Worm (Caenorhabditis elegans) whole organism, L4/young adult: ENCODE data around the gene srh-192.
"Not testable (repeated sequence)": the region's sequence is repeated elsewhere in the genome, so short reads cannot be mapped to it uniquely, and the experiment has no call there.

Experiments
- W03F9.2 ChIP-seq: fragments of 150-350 bp; optimal IDR thresholded peaks from 2 replicates; lab custom pipeline; 2014; ENCODE audit warnings: missing biosample characterization, missing genetic modification characterization
- dao-5 ChIP-seq: sonication (generic microtip); optimal IDR thresholded peaks from 2 replicates; lab custom pipeline; 2016; ENCODE audit warnings: missing genotype, missing genetic modification characterization, moderate library complexity, missing compliant biosample characterization
- him-1 ChIP-seq: sonication (generic microtip); optimal IDR thresholded peaks from 2 replicates; lab custom pipeline; 2016; ENCODE audit warnings: missing genotype, missing genetic modification reagents, missing genetic modification characterization, missing compliant biosample characterization

Gene srh-192

DNA sequence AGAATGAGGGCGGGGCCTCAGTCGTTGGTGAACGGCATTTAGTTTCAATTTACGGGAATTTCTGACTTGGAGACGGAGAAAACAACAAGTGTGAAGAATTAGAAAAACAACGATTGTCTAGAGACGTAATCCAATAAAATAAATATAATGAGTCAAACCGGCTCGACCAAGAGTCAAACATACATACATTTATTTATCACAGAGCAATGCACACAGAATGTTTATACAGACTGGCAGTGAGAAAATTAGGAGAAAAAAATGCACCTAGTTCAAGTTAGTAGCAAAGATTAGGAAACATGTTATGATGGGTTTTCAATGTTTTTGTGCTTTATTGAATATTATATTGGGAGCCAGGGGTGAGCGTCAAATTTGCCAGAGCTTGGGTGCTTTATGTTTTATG lies 36.2 kb downstream of the srh-192 start, which contains the start of gene srt-20:
Gene srt-20, minus strand, starts transcription at position 101 of the 400 bp plus-strand sequence.
- not testable (repeated sequence) for TF ChIP-seq W03F9.2, dao-5, him-1

ce11 chrV:4273372-4273771 lies 41.6 kb downstream of the srh-192 start:
- TF ChIP-seq him-1 (no peak), W03F9.2 (no peak), dao-5 (no peak)

- not testable (repeated sequence) for TF ChIP-seq dao-5, W03F9.2, him-1
These were observed 43.7 kb downstream of the srh-192 start, which contains the start of gene srt-38 for ce11 chrV:4271258-4271657. Gene srt-38 (minus strand): TSS chrV:4271358.

DNA sequence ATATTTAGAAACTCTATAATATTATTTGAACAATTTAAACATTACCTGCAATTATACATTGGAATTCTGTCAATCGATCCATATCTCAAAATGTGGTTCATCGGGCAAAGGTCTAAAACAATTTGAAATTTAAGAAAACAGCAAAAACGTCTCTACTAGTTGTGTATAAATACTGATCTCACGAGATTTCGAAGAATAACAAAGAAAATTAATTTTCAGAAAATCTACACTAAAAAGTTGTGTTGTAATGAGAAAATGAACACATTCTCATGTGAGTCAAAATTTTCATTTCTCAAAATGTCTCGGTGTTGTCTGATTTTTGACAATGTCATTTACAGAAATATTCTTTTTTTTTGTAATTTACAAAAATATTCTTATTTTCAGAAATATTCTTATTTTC lies 46.7 kb downstream of the srh-192 start, which contains the start of gene srt-36:
Gene srt-36, minus strand, starts transcription at position 101 of the 400 bp plus-strand sequence.
- TF ChIP-seq dao-5, W03F9.2, him-1: not testable (repeated sequence)

DNA sequence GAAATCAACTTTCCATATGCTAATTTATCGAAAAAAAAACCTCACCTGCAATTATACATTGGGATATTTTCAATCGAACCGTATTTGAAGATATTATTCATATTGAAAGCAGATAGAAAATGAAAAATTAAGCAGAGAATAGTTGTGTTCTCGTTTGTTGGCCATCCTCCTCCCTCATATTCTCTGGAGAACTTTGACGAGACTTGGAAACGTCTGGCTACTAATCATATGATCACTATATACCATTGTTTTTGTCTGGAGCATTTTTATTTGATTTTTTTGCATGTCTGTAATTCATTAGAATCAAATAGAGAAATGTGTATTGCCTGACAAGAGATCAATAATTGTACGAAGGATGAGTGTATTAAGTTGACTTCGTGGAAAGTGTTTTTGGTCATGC lies 50.4 kb downstream of the srh-192 start, which contains the start of gene srt-35:
Gene srt-35, minus strand, starts transcription at position 101 of the 400 bp plus-strand sequence.
- TF ChIP-seq W03F9.2, result no peak
- TF ChIP-seq him-1, result no peak
- TF ChIP-seq dao-5, result no peak
